Worm (Caenorhabditis elegans) whole organism, L3 larva: ENCODE data around the gene Y39A1A.31.

Source experiments
- R02D3.7 ChIP-seq: fragments of 150-350 bp; optimal IDR thresholded peaks from 2 replicates; lab custom pipeline; 2014; ENCODE audit warnings: missing biosample characterization, missing genetic modification characterization
- ceh-9 ChIP-seq: sonication (generic microtip); optimal IDR thresholded peaks from 2 replicates; lab custom pipeline; 2018; ENCODE audit warnings: missing biosample characterization, missing genetic modification characterization
- lin-39 ChIP-seq: fragments of 150-350 bp; optimal IDR thresholded peaks from 2 replicates; lab custom pipeline; 2018; ENCODE audit warnings: missing biosample characterization, missing genetic modification reagents, missing genetic modification characterization
- nfya-1 ChIP-seq: sonication (generic microtip); optimal IDR thresholded peaks from 2 replicates; lab custom pipeline; 2017; ENCODE audit warnings: missing genetic modification characterization, mild to moderate bottlenecking, missing compliant biosample characterization, antibody characterized with exemption, moderate library complexity; ENCODE audit not compliant: insufficient read depth
- nhr-28 ChIP-seq: fragments of 150-350 bp; optimal IDR thresholded peaks from 2 replicates; lab custom pipeline; 2014; ENCODE audit warnings: missing biosample characterization, missing genetic modification characterization
- nhr-76 ChIP-seq: fragments of 150-350 bp; sonication (generic microtip); optimal IDR thresholded peaks from 5 replicates; lab custom pipeline; 2014; ENCODE audit warnings: missing biosample characterization, missing genetic modification characterization
- nhr-77 ChIP-seq: fragments of 150-350 bp; optimal IDR thresholded peaks from 2 replicates; lab custom pipeline; 2014; ENCODE audit warnings: missing biosample characterization, missing genetic modification characterization
- pqm-1 ChIP-seq: fragments of 150-350 bp; optimal IDR thresholded peaks from 2 replicates; lab custom pipeline; 2017; ENCODE audit warnings: missing biosample characterization, missing genetic modification characterization, inconsistent platforms
- skn-1 ChIP-seq: fragments of 150-350 bp; optimal IDR thresholded peaks from 2 replicates; lab custom pipeline; 2014; ENCODE audit warnings: missing biosample characterization, missing genetic modification characterization

DNA sequence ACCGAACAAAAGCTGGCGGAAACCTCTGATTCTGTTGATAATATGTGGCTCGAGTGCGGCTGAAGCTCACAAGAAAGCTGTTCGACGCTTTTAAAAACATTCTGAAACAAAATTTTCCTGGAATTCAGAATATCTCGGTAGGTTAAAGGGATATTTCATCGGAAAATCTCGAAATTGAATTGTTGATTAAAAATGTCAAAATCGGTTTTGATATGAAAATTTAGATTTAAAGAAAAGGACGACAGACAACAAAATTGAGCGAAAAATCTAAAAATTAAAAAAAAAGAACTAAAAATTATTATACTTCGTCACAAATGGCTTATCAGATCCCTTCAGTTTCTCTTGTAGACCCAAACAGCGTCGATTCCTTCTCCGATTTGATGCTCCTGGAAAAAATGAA is 11.5 kb upstream of the Y39A1A.31 start, which contains the start of gene Y39A1A.20:
- TF ChIP-seq nhr-28 (tag; lab: Kevin White, UChicago) (no peak), nhr-76 (tag; lab: Kevin White, UChicago) (no peak), lin-39 (tag; lab: Kevin White, UChicago) (no peak), nfya-1 (tag; lab: Kevin White, UChicago) (no peak), nhr-77 (tag; lab: Kevin White, UChicago) (no peak), skn-1 (no peak), pqm-1 (no peak), ceh-9 (no peak), R02D3.7 (tag; lab: Kevin White, UChicago) (no peak)
